Fruit fly (Drosophila melanogaster) whole organism, embryonic: Measurements from ENCODE around the gene CG10232.

Experiments
- Bteb2 ChIP-seq: fragments of 200-800 bp; sonication (Bioruptor generic); optimal IDR thresholded peaks from 2 replicates; lab custom pipeline; 2016; ENCODE audit warnings: missing biosample characterization, missing genetic modification characterization
- CG11085 ChIP-seq: fragments of 200-800 bp; sonication (Bioruptor generic); IDR thresholded peaks from 2 replicates; pipeline ENCODE4 v1.3.6; 2022; ENCODE audit warnings: missing biosample characterization, missing genetic modification characterization
- CG11456 ChIP-seq: fragments of 200-800 bp; sonication (Bioruptor generic); IDR thresholded peaks from 3 replicates; pipeline ENCODE4 v1.3.6; 2022; ENCODE audit warnings: missing biosample characterization, missing genetic modification characterization
- CG12071 ChIP-seq: fragments of 200-800 bp; sonication (Bioruptor generic); optimal IDR thresholded peaks from 3 replicates; lab custom pipeline; 2018; ENCODE audit warnings: missing biosample characterization, mild to moderate bottlenecking, missing genetic modification characterization
- CG12769 ChIP-seq: fragments of 200-800 bp; sonication (Bioruptor generic); optimal IDR thresholded peaks from 2 replicates; lab custom pipeline; 2019; ENCODE audit warnings: missing biosample characterization, mild to moderate bottlenecking, missing genetic modification characterization, moderate library complexity
- CG14050 ChIP-seq: fragments of 200-800 bp; sonication (Bioruptor generic); IDR thresholded peaks from 3 replicates; pipeline ENCODE4 v1.3.6; 2022; ENCODE audit warnings: missing biosample characterization, missing genetic modification characterization
- CG15479 ChIP-seq: fragments of 200-800 bp; sonication (Bioruptor generic); optimal IDR thresholded peaks from 3 replicates; lab custom pipeline; 2019; ENCODE audit warnings: missing biosample characterization, mild to moderate bottlenecking, missing genetic modification characterization, moderate library complexity
- CG15601 ChIP-seq: fragments of 200-800 bp; sonication (Bioruptor generic); optimal IDR thresholded peaks from 3 replicates; lab custom pipeline; 2019; ENCODE audit warnings: missing biosample characterization, mild to moderate bottlenecking, missing genetic modification characterization, moderate library complexity
- CG17829 ChIP-seq: fragments of 200-800 bp; optimal IDR thresholded peaks from 2 replicates; lab custom pipeline; 2019; ENCODE audit warnings: missing biosample characterization, mild to moderate bottlenecking, missing genetic modification characterization, moderate library complexity
- CG18764 ChIP-seq: fragments of 200-800 bp; sonication (Bioruptor generic); optimal IDR thresholded peaks from 3 replicates; lab custom pipeline; 2016; ENCODE audit warnings: missing biosample characterization, missing genetic modification characterization
- CG2129 ChIP-seq: fragments of 200-800 bp; sonication (Bioruptor generic); IDR thresholded peaks from 2 replicates; pipeline ENCODE4 v1.3.6; 2022; ENCODE audit warnings: missing biosample characterization, missing genetic modification characterization; ENCODE audit not compliant: partially characterized antibody
- CG2202 ChIP-seq: fragments of 200-800 bp; sonication (Bioruptor generic); optimal IDR thresholded peaks from 2 replicates; lab custom pipeline; 2018; ENCODE audit warnings: missing biosample characterization, mild to moderate bottlenecking, missing genetic modification characterization
- CG33557 ChIP-seq: fragments of 200-800 bp; sonication (Bioruptor generic); optimal IDR thresholded peaks from 2 replicates; lab custom pipeline; 2019; ENCODE audit warnings: missing biosample characterization, mild to moderate bottlenecking, missing genetic modification characterization, moderate library complexity
- CG42726 ChIP-seq: fragments of 200-800 bp; sonication (Bioruptor generic); IDR thresholded peaks from 2 replicates; pipeline ENCODE4 v1.3.6; 2022; ENCODE audit warnings: missing biosample characterization, missing genetic modification characterization; ENCODE audit not compliant: partially characterized antibody
- CG6175 ChIP-seq: fragments of 200-800 bp; sonication (Bioruptor generic); IDR thresholded peaks from 3 replicates; pipeline ENCODE4 v1.3.6; 2022; ENCODE audit warnings: missing biosample characterization, missing genetic modification characterization
- CG6791 ChIP-seq: fragments of 200-800 bp; sonication (Bioruptor generic); IDR thresholded peaks from 3 replicates; pipeline ENCODE4 v1.3.6; 2022; ENCODE audit warnings: missing biosample characterization, missing genetic modification characterization; ENCODE audit not compliant: partially characterized antibody
- CG8359 ChIP-seq: fragments of 200-800 bp; sonication (Bioruptor generic); optimal IDR thresholded peaks from 2 replicates; lab custom pipeline; 2017; ENCODE audit warnings: missing biosample characterization, mild to moderate bottlenecking, missing genetic modification characterization, borderline replicate concordance
- CG8388 ChIP-seq: fragments of 200-800 bp; sonication (Bioruptor generic); optimal IDR thresholded peaks from 2 replicates; lab custom pipeline; 2019; ENCODE audit warnings: missing biosample characterization, mild to moderate bottlenecking, missing genetic modification characterization, moderate library complexity
- Camta ChIP-seq: fragments of 200-800 bp; sonication (Bioruptor generic); optimal IDR thresholded peaks from 2 replicates; lab custom pipeline; 2016; ENCODE audit warnings: missing biosample characterization, missing genetic modification characterization
- HLH3B ChIP-seq: fragments of 200-800 bp; sonication (Bioruptor generic); IDR thresholded peaks from 2 replicates; pipeline ENCODE4 v1.3.6; 2022; ENCODE audit warnings: missing biosample characterization, missing genetic modification characterization
- HLH4C ChIP-seq: fragments of 200-800 bp; sonication (Bioruptor generic); IDR thresholded peaks from 3 replicates; pipeline ENCODE4 v1.3.6; 2022; ENCODE audit warnings: missing biosample characterization, missing genetic modification characterization; ENCODE audit not compliant: partially characterized antibody
- Hr3 ChIP-seq: fragments of 200-800 bp; sonication (Bioruptor generic); optimal IDR thresholded peaks from 3 replicates; lab custom pipeline; 2016; ENCODE audit warnings: missing biosample characterization, missing genetic modification characterization
- Med ChIP-seq: fragments of 200-800 bp; sonication (Bioruptor generic); peaks from one replicate; lab custom pipeline; 2016; ENCODE audit warnings: missing biosample characterization, missing genetic modification characterization, mild to moderate bottlenecking, inconsistent platforms, moderate library complexity
- NFAT ChIP-seq: fragments of 200-800 bp; sonication (Bioruptor generic); IDR thresholded peaks from 2 replicates; pipeline ENCODE4 v1.3.6; 2022; ENCODE audit warnings: missing biosample characterization, missing genetic modification characterization
- Opbp ChIP-seq: fragments of 200-800 bp; sonication (Bioruptor generic); IDR thresholded peaks from 3 replicates; pipeline ENCODE4 v1.3.6; 2022; ENCODE audit warnings: missing biosample characterization, missing genetic modification characterization; ENCODE audit not compliant: partially characterized antibody
- Rfx ChIP-seq: fragments of 200-800 bp; sonication (Bioruptor generic); IDR thresholded peaks from 2 replicates; pipeline ENCODE4 v1.3.6; 2022; ENCODE audit warnings: missing biosample characterization, missing genetic modification characterization
- Scr ChIP-seq: fragments of 200-800 bp; sonication (Bioruptor generic); IDR thresholded peaks from 2 replicates; pipeline ENCODE4 v1.3.6; 2022; ENCODE audit warnings: missing biosample characterization, missing genetic modification characterization; ENCODE audit not compliant: partially characterized antibody
- Side ChIP-seq: fragments of 200-800 bp; sonication (Bioruptor generic); optimal IDR thresholded peaks from 2 replicates; lab custom pipeline; 2016; ENCODE audit warnings: missing biosample characterization, missing genetic modification characterization
- Sry-β ChIP-seq: fragments of 200-800 bp; sonication (Bioruptor generic); optimal IDR thresholded peaks from 2 replicates; lab custom pipeline; 2018; ENCODE audit warnings: missing biosample characterization, mild to moderate bottlenecking, missing genetic modification characterization, moderate library complexity
- Tbp ChIP-seq: fragments of >200 bp; optimal IDR thresholded peaks from 2 replicates; lab custom pipeline; 2018; ENCODE audit warnings: missing biosample characterization, missing genetic modification characterization
- cg ChIP-seq: fragments of 200-800 bp; sonication (Bioruptor generic); optimal IDR thresholded peaks from 3 replicates; lab custom pipeline; 2019; ENCODE audit warnings: missing biosample characterization, mild to moderate bottlenecking, missing genetic modification characterization, moderate library complexity
- chm ChIP-seq: fragments of 200-800 bp; sonication (Bioruptor generic); IDR thresholded peaks from 2 replicates; pipeline ENCODE4 v1.3.6; 2022; ENCODE audit warnings: missing biosample characterization, missing genetic modification characterization
- ci ChIP-seq: fragments of 200-800 bp; sonication (Bioruptor generic); IDR thresholded peaks from 3 replicates; pipeline ENCODE4 v1.3.6; 2022; ENCODE audit warnings: missing biosample characterization, missing genetic modification characterization
- cwo ChIP-seq: fragments of 200-800 bp; sonication (Bioruptor generic); optimal IDR thresholded peaks from 3 replicates; lab custom pipeline; 2017; ENCODE audit warnings: missing biosample characterization, missing genetic modification characterization, mild to moderate bottlenecking, moderate library complexity, missing genetic modification reagents
- eve ChIP-seq, 2 experiments: fragments of >200 bp; optimal IDR thresholded peaks; 2 replicates each; lab custom pipeline; 2017; ENCODE audit warnings: missing biosample characterization in 2 of 2, missing genetic modification characterization in 2 of 2
- ewg ChIP-seq: fragments of 200-800 bp; sonication (Bioruptor generic); optimal IDR thresholded peaks from 3 replicates; lab custom pipeline; 2017; ENCODE audit warnings: mild to moderate bottlenecking, missing biosample characterization, missing genetic modification reagents, missing genetic modification characterization
- fd102C ChIP-seq: fragments of 200-800 bp; sonication (Bioruptor generic); optimal IDR thresholded peaks from 2 replicates; lab custom pipeline; 2018; ENCODE audit warnings: missing biosample characterization, mild to moderate bottlenecking, missing genetic modification characterization, moderate library complexity
- grn ChIP-seq: fragments of 200-800 bp; sonication (Bioruptor generic); optimal IDR thresholded peaks from 3 replicates; lab custom pipeline; 2017; ENCODE audit warnings: missing biosample characterization, missing genetic modification characterization
- her ChIP-seq: fragments of 200-800 bp; sonication (Bioruptor generic); optimal IDR thresholded peaks from 2 replicates; lab custom pipeline; 2016; ENCODE audit warnings: missing biosample characterization, missing genetic modification characterization
- kay ChIP-seq: fragments of 200-800 bp; sonication (Bioruptor generic); optimal IDR thresholded peaks from 2 replicates; lab custom pipeline; 2016; ENCODE audit warnings: missing biosample characterization, missing genetic modification characterization
- nom ChIP-seq: fragments of 200-800 bp; sonication (Bioruptor generic); optimal IDR thresholded peaks from 2 replicates; lab custom pipeline; 2017; ENCODE audit warnings: missing biosample characterization, missing genetic modification characterization, mild to moderate bottlenecking, moderate library complexity, missing genetic modification reagents
- p53 ChIP-seq: fragments of 200-800 bp; sonication (Bioruptor generic); optimal IDR thresholded peaks from 2 replicates; lab custom pipeline; 2016; ENCODE audit warnings: missing biosample characterization, missing genetic modification characterization
- scrt ChIP-seq: fragments of 200-800 bp; sonication (Bioruptor generic); optimal IDR thresholded peaks from 2 replicates; lab custom pipeline; 2018; ENCODE audit warnings: missing biosample characterization, mild to moderate bottlenecking, missing genetic modification characterization, moderate library complexity
- sqz ChIP-seq: fragments of 200-800 bp; sonication (Bioruptor generic); optimal IDR thresholded peaks from 3 replicates; lab custom pipeline; 2018; ENCODE audit warnings: missing biosample characterization, mild to moderate bottlenecking, missing genetic modification characterization
- stc ChIP-seq: fragments of 200-800 bp; sonication (Bioruptor generic); IDR thresholded peaks from 2 replicates; pipeline ENCODE4 v1.3.6; 2022; ENCODE audit warnings: missing biosample characterization, missing genetic modification characterization
- vvl ChIP-seq: fragments of 200-800 bp; sonication (Bioruptor generic); IDR thresholded peaks from 2 replicates; pipeline ENCODE4 v1.3.6; 2022; ENCODE audit warnings: missing biosample characterization, missing genetic modification characterization
- wor ChIP-seq: fragments of 200-800 bp; sonication (Bioruptor generic); IDR thresholded peaks from 2 replicates; pipeline ENCODE4 v1.3.6; 2022; ENCODE audit warnings: missing biosample characterization, missing genetic modification characterization

The CG10232 gene

dm6 chr3R:23736365-23736764 is 14.9 kb upstream of the CG10232 start (continued):
- TF ChIP-seq CG12769 (tag; lab: Kevin White, UChicago), result peak; percentile 59
- TF ChIP-seq grn (GFP tag; lab: Kevin White, UChicago), result no peak
- peak; percentile 14 for TF ChIP-seq CG12071 (GFP tag; lab: Kevin White, UChicago)
- TF ChIP-seq vvl (GFP tag; lab: Robert Waterston, UW), result peak; percentile 62; the same call in 1 of the 2 replicates

DNA sequence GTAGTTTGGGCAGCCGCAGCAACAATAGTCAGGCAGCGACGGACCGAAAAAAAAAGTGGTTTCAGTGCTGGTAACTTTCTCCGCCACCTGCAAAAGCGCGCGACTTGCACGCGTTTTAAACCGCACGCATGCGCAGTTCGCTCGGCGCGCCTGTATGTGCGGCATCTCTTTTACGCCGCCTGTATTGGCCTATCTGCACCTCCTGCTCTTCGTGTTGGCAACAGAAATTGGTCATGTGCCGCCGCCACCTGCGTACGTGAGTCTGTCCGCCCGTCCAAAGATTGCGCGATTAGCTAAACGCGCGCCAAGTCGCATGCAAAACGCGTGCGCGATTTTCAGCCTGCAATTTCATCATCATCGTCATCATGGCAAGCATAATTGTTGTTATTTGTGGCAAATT is 14.2 kb upstream of the CG10232 start:
- TF ChIP-seq ewg, result peak; percentile 18
- no peak for TF ChIP-seq NFAT (GFP tag; lab: Robert Waterston, UW)
- TF ChIP-seq CG15601 (tag; lab: Kevin White, UChicago), result no peak
- no peak for TF ChIP-seq her (GFP tag; lab: Kevin White, UChicago)
- no peak for TF ChIP-seq CG18764 (GFP tag; lab: Kevin White, UChicago)
- TF ChIP-seq Opbp (GFP tag; lab: Robert Waterston, UW), result peak; percentile 36; the same call in 1 of the 3 replicates
- peak; percentile 46 for TF ChIP-seq Med (GFP tag; lab: Kevin White, UChicago)
- TF ChIP-seq Hr3 (GFP tag; lab: Kevin White, UChicago), result no peak
- TF ChIP-seq cg (GFP tag; lab: Kevin White, UChicago), result no peak
- TF ChIP-seq CG11456 (GFP tag; lab: Robert Waterston, UW), result no peak
- peak; percentile 4 for TF ChIP-seq cwo (GFP tag; lab: Kevin White, UChicago)
- TF ChIP-seq chm (GFP tag; lab: Robert Waterston, UW), result no peak
- no peak for TF ChIP-seq Sry-β (GFP tag; lab: Kevin White, UChicago)
- 0 out of 3 replicates have a peak, but pooled peaks have one; percentile 21 for TF ChIP-seq CG6791
- TF ChIP-seq Tbp (GFP tag; lab: Kevin White, UChicago), result peak; percentile 21
- peak; percentile 33; the same call in 1 of the 2 replicates for TF ChIP-seq CG42726 (GFP tag; lab: Robert Waterston, UW)
- TF ChIP-seq sqz, result no peak
- TF ChIP-seq CG8359 (GFP tag; lab: Kevin White, UChicago), result peak; percentile 100
- TF ChIP-seq fd102C (GFP tag; lab: Kevin White, UChicago), result no peak
- TF ChIP-seq Camta, result no peak
- TF ChIP-seq CG15479 (GFP tag; lab: Kevin White, UChicago), result peak; percentile 46
- no peak for TF ChIP-seq CG11085
- TF ChIP-seq ci (GFP tag; lab: Robert Waterston, UW), result 0 out of 3 replicates have a peak, but pooled peaks have one; percentile 10
- 0 out of 3 replicates have a peak, but pooled peaks have one; percentile 20 for TF ChIP-seq HLH4C
- TF ChIP-seq CG6175, result 0 out of 3 replicates have a peak, but pooled peaks have one; percentile 27
- no peak for TF ChIP-seq CG2202 (tag; lab: Kevin White, UChicago)
- no peak for TF ChIP-seq eve (GFP tag; optimal IDR thresholded peaks at IDR 0.05; lab: Kevin White, UChicago)
- TF ChIP-seq scrt (GFP tag; lab: Kevin White, UChicago), result no peak

DNA sequence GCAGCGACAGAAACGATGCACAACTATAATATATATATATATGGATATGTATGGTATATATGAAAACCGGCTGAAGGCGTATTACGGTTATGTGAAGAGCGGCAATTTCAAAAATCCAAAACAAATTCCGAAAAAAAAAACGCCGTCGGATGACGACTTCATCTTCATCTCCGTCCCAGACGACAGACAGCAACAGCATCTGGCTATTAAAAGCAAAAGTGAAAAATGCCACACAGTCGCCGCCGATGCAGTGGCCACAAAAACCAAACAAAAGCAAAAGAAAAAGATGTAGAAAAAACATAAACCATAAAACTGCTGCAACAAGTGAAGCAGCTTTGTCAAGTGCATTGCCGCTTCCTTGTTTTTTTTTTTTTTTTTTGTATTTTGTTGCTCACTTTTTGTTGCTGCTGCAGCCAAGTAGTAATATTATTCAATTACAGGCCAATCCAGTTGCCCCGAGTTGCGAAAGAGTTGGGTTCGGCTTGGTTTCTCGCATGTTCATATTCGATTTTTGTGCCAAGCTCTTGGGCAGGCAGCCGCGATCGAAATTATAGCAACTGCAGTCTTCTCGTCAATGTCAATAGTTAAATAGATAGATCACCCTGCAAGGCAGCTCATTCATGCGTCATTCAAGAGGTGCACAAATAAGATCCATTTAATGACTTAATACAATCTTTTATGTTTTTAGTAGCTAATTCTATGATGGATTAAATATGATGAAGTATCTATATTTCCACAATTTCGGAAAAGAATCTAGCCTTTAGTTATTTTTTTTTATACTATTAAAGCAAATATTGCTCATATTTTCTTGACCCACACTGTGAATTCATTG is 13.4 kb upstream of the CG10232 start:
- TF ChIP-seq Bteb2 (GFP tag; lab: Kevin White, UChicago), result no peak
- TF ChIP-seq p53 (GFP tag; lab: Kevin White, UChicago), result no peak
- no peak for TF ChIP-seq Rfx (GFP tag; lab: Robert Waterston, UW)
- no peak for TF ChIP-seq CG8388
- no peak for TF ChIP-seq stc
- no peak for TF ChIP-seq CG2202 (tag; lab: Kevin White, UChicago)
- TF ChIP-seq wor (GFP tag; lab: Robert Waterston, UW), result no peak
- TF ChIP-seq nom, result peak; percentile 42
- no peak for TF ChIP-seq CG14050 (GFP tag; lab: Robert Waterston, UW)
- TF ChIP-seq CG33557 (GFP tag; lab: Kevin White, UChicago), result no peak
- TF ChIP-seq CG17829 (tag; lab: Kevin White, UChicago), result no peak
- no peak for TF ChIP-seq Side
- no peak for TF ChIP-seq HLH3B (GFP tag; lab: Robert Waterston, UW)
- no peak for TF ChIP-seq kay
- TF ChIP-seq Scr (GFP tag; lab: Robert Waterston, UW), result no peak
- TF ChIP-seq CG2129, result no peak
